Worm (Caenorhabditis elegans): Measurements from ENCODE around the gene C34F11.1.

Gene C34F11.1

DNA sequence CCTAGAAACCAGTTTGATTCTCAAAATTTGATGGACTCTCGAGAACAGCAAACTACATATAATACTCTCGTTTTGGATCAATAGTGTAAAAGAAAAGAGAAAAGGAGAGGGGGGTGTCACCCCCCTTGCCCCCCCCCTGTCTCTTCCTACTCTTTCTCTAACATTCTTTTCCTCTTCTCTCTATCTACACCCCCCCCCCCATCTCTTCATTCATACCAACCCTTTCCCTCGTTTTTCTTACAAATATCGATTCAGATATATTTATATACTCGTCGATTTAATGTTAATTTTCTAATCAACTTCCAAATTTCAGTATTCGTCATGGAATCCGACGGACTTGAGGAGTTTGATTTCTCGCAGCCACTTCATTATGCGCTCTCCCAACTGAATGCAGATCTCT, 18.3 kb downstream of the C34F11.1 start, which contains the start of gene EGAP2.1:
TSS of gene EGAP2.1 (plus strand) at position 301 of the 400 bp plus-strand sequence.
- TF ChIP-seq aly-1 (tag; optimal IDR thresholded peaks at IDR 0.05) (no peak), B0310.2 (tag; optimal IDR thresholded peaks at IDR 0.05) (no peak), F13C5.2 (tag; optimal IDR thresholded peaks at IDR 0.05) (no peak), hmbx-1 (tag; optimal IDR thresholded peaks at IDR 0.05) (no peak), scrt-1 (GFP tag; IDR thresholded peaks at IDR 0.05) (no peak), ceh-13 (GFP tag; optimal IDR thresholded peaks at IDR 0.05) (no peak), hmg-4 (GFP tag; optimal IDR thresholded peaks at IDR 0.05) (no peak), tra-4 (tag; optimal IDR thresholded peaks at IDR 0.05) (no peak), hnd-1 (tag; optimal IDR thresholded peaks at IDR 0.05) (no peak), ets-7 (tag; optimal IDR thresholded peaks at IDR 0.05) (no peak)

DNA sequence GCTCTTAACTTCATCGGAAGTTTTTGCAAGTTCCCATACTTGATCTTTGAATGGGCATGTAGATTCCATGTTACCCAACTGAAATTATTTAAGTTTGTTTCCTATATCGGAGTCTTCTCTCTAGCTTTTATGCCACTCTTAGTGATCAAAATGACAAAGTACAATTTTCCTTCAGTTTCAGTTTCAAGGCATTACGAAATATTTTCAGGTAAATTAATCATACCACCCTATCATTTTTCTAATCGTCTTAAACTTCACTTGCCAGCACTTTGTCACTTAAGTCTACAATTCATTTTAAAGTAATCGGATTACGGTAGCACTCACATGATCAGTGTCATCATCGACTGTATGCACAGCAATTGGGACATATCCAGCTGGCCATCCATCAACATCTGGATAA, 22.0 kb downstream of the C34F11.1 start:
- TF ChIP-seq aly-1 (tag; optimal IDR thresholded peaks at IDR 0.05) (no peak), ceh-13 (GFP tag; optimal IDR thresholded peaks at IDR 0.05) (no peak), ama-1 (optimal IDR thresholded peaks at IDR 0.05) (no peak), hmbx-1 (tag; optimal IDR thresholded peaks at IDR 0.05) (no peak), F13C5.2 (tag; optimal IDR thresholded peaks at IDR 0.05) (no peak), tbx-11 (GFP tag; IDR thresholded peaks at IDR 0.05) (no peak), hmg-4 (GFP tag; optimal IDR thresholded peaks at IDR 0.05) (no peak), tra-4 (tag; optimal IDR thresholded peaks at IDR 0.05) (no peak), flt-1 (GFP tag; IDR thresholded peaks at IDR 0.05) (no peak), pes-1 (GFP tag; IDR thresholded peaks at IDR 0.05) (no peak), tbx-37 (GFP tag; conservative IDR thresholded peaks at IDR 0.05) (no peak), sea-1 (GFP tag; conservative IDR thresholded peaks at IDR 0.05) (no peak), ets-7 (tag; optimal IDR thresholded peaks at IDR 0.05) (no peak), hnd-1 (tag; optimal IDR thresholded peaks at IDR 0.05) (no peak), B0310.2 (tag; optimal IDR thresholded peaks at IDR 0.05) (no peak), ceh-36 (tag; optimal IDR thresholded peaks at IDR 0.05) (no peak), scrt-1 (GFP tag; IDR thresholded peaks at IDR 0.05) (no peak)

DNA sequence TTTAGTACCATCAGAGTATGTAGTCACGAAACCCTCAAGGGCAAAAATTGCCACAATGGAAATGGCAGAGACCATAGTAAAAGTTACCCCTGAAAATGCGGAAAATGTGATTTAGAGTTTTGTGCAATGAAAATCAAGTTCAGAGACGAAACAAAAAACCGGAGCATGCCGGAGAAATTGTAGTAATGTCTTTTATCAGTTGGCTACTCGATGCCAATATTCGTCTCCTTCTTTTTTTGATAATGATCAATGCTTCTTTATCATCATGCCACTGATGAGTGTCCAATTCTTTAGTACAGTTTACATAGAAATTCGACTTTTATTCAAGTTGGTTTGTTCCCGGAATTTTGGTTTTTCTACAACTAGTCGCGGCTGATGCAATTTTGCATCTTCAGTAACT, 23.0 kb downstream of the C34F11.1 start, which contains the start of gene pho-1:
TSS of gene pho-1 (minus strand) at position 89 of the 400 bp plus-strand sequence.
- TF ChIP-seq flt-1 (GFP tag; IDR thresholded peaks at IDR 0.05) (no peak), tbx-11 (GFP tag; IDR thresholded peaks at IDR 0.05) (no peak), ets-7 (tag; optimal IDR thresholded peaks at IDR 0.05) (no peak), ceh-13 (GFP tag; optimal IDR thresholded peaks at IDR 0.05) (no peak), F13C5.2 (tag; optimal IDR thresholded peaks at IDR 0.05) (no peak), ama-1 (optimal IDR thresholded peaks at IDR 0.05) (no peak), hnd-1 (tag; optimal IDR thresholded peaks at IDR 0.05) (no peak), tra-4 (tag; optimal IDR thresholded peaks at IDR 0.05) (no peak), sea-1 (GFP tag; conservative IDR thresholded peaks at IDR 0.05) (no peak), tbx-37 (GFP tag; conservative IDR thresholded peaks at IDR 0.05) (no peak), aly-1 (tag; optimal IDR thresholded peaks at IDR 0.05) (no peak), hmbx-1 (tag; optimal IDR thresholded peaks at IDR 0.05) (no peak), scrt-1 (GFP tag; IDR thresholded peaks at IDR 0.05) (no peak), hmg-4 (GFP tag; optimal IDR thresholded peaks at IDR 0.05) (no peak), ceh-36 (tag; optimal IDR thresholded peaks at IDR 0.05) (no peak)

DNA sequence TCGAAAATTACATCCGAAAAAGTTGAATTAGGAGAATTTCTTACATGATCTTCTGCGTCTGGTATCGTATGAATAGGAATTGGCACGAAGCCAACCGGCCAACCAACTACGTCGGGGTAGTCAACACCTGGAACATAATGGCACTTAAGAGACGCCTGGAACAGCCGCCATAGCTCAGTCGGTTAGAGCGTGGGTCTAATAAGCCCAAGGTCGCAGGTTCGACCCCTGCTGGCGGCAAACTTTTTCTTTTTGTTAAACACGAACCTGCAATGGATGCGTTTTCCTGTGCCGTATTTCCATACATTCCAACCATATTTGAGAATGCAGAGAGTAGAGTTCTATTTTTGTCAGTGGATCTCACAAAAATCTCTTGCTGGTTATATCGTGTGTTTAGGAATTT, 24.9 kb downstream of the C34F11.1 start:
- TF ChIP-seq scrt-1 (GFP tag; IDR thresholded peaks at IDR 0.05) (peak; percentile 61; the same call in 1 of the 2 replicates), pes-1 (GFP tag; IDR thresholded peaks at IDR 0.05) (no peak), hmg-4 (GFP tag; optimal IDR thresholded peaks at IDR 0.05) (no peak), hnd-1 (tag; optimal IDR thresholded peaks at IDR 0.05) (no peak), hmbx-1 (tag; optimal IDR thresholded peaks at IDR 0.05) (no peak), flt-1 (GFP tag; IDR thresholded peaks at IDR 0.05) (0 out of 2 replicates have a peak, but pooled peaks have one; percentile 10), ama-1 (optimal IDR thresholded peaks at IDR 0.05) (no peak), tbx-11 (GFP tag; IDR thresholded peaks at IDR 0.05) (0 out of 2 replicates have a peak, but pooled peaks have one; percentile 43), B0310.2 (tag; optimal IDR thresholded peaks at IDR 0.05) (no peak), aly-1 (tag; optimal IDR thresholded peaks at IDR 0.05) (no peak), tra-4 (tag; optimal IDR thresholded peaks at IDR 0.05) (no peak), sea-1 (GFP tag; conservative IDR thresholded peaks at IDR 0.05) (no peak), tbx-37 (GFP tag; conservative IDR thresholded peaks at IDR 0.05) (no peak), ceh-36 (tag; optimal IDR thresholded peaks at IDR 0.05) (no peak)

DNA sequence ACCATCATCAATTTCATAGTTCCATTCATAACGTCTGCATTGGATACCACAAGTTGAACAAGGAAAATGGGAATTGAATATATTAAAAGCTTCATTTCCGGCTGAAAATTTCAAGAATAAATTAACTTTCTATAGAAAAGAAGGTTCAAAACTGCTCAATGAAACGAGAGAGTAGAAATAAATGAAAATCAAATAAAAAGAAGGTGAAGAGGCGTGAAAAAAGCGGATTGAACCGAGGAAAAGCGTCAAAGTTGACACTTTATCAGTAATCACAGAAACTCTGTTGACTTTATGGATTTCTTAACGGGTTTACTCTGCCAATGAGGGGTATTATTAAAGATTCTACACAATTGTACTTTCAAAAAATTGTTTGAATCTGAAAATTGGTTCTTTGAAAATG, 25.6 kb downstream of the C34F11.1 start, which contains the start of gene pho-4:
TSS of gene pho-4 (minus strand) at position 101 of the 400 bp plus-strand sequence.
- no peak for TF ChIP-seq hnd-1 (tag; optimal IDR thresholded peaks at IDR 0.05)
- TF ChIP-seq tra-4 (tag; optimal IDR thresholded peaks at IDR 0.05) = no peak
- no peak for TF ChIP-seq scrt-1 (GFP tag; IDR thresholded peaks at IDR 0.05)
- TF ChIP-seq tbx-37 (GFP tag; conservative IDR thresholded peaks at IDR 0.05) = no peak
- no peak for TF ChIP-seq ets-7 (tag; optimal IDR thresholded peaks at IDR 0.05)
- TF ChIP-seq pes-1 (GFP tag; IDR thresholded peaks at IDR 0.05) = no peak
- no peak for TF ChIP-seq sea-1 (GFP tag; conservative IDR thresholded peaks at IDR 0.05)
- no peak for TF ChIP-seq ceh-36 (tag; optimal IDR thresholded peaks at IDR 0.05)
- no peak for TF ChIP-seq hmg-4 (GFP tag; optimal IDR thresholded peaks at IDR 0.05)
- TF ChIP-seq flt-1 (GFP tag; IDR thresholded peaks at IDR 0.05) = no peak
- TF ChIP-seq aly-1 (tag; optimal IDR thresholded peaks at IDR 0.05) = no peak
- TF ChIP-seq F13C5.2 (tag; optimal IDR thresholded peaks at IDR 0.05) = no peak
- TF ChIP-seq tbx-11 (GFP tag; IDR thresholded peaks at IDR 0.05) = no peak
- TF ChIP-seq ama-1 (optimal IDR thresholded peaks at IDR 0.05) = no peak
- TF ChIP-seq B0310.2 (tag; optimal IDR thresholded peaks at IDR 0.05) = no peak
- no peak for TF ChIP-seq hmbx-1 (tag; optimal IDR thresholded peaks at IDR 0.05)
- TF ChIP-seq ceh-13 (GFP tag; optimal IDR thresholded peaks at IDR 0.05) = no peak

DNA sequence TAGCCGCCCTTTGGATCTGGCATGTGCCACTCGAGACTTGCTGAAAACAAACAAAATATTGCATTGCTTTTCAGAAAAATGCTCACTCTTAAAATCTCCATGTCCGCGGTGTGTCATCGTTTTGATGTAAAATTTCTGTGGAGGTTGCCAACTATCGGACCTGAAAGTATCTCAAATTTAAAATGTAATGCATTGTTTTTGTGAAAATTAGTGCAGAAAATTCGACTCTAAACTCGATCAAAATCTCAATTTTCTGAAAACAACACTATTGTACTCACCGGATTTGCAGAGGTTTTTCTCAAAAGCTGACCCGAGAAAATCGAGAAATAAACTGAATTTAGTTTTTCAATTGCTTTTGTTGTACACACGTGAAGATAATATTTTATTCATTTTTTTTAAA, 28.8 kb downstream of the C34F11.1 start, which contains the start of gene T16D1.1:
TSS of gene T16D1.1 (minus strand) at position 101 of the 400 bp plus-strand sequence.
- no peak for TF ChIP-seq F13C5.2 (tag; optimal IDR thresholded peaks at IDR 0.05)
- TF ChIP-seq sea-1 (GFP tag; conservative IDR thresholded peaks at IDR 0.05) = no peak
- TF ChIP-seq tbx-11 (GFP tag; IDR thresholded peaks at IDR 0.05) = no peak
- no peak for TF ChIP-seq tbx-37 (GFP tag; conservative IDR thresholded peaks at IDR 0.05)
- no peak for TF ChIP-seq ceh-36 (tag; optimal IDR thresholded peaks at IDR 0.05)
- no peak for TF ChIP-seq ets-7 (tag; optimal IDR thresholded peaks at IDR 0.05)
- no peak for TF ChIP-seq hmg-4 (GFP tag; optimal IDR thresholded peaks at IDR 0.05)
- no peak for TF ChIP-seq hmbx-1 (tag; optimal IDR thresholded peaks at IDR 0.05)
- no peak for TF ChIP-seq ceh-13 (GFP tag; optimal IDR thresholded peaks at IDR 0.05)

DNA sequence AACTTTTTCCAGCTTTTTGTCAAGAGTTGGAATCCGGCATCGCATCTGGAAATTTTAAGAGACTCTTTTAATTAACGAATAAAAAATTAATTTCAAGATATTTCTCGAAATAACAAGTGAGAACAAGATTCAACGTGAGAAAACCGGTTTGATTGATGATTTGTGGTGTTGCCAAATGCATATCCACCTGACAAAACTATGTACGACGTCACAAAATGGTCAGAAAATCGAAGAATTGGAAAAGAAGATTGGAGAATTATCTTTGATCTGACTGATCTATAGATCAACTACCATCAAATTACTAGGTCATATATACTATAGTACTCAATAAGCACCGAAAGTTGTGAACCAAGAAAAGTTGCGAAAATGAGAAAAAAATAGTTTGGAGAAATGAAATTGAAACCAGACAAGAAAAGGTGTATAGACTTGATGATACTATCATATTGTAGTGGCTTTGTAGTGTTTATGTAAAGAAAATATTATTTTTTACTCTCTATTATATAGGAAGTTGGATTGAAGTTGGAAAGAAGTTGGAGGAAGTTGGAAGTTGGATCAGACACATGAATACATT, 34.1 kb downstream of the C34F11.1 start, which contains the start of gene ptr-6:
TSS of gene ptr-6 (minus strand) at position 47 of the 571 bp plus-strand sequence.
- TF ChIP-seq sea-1 (GFP tag; conservative IDR thresholded peaks at IDR 0.05) (no peak), ama-1 (optimal IDR thresholded peaks at IDR 0.05) (no peak), B0310.2 (tag; optimal IDR thresholded peaks at IDR 0.05) (no peak), pes-1 (GFP tag; IDR thresholded peaks at IDR 0.05) (no peak), ceh-36 (tag; optimal IDR thresholded peaks at IDR 0.05) (no peak), hmg-4 (GFP tag; optimal IDR thresholded peaks at IDR 0.05) (no peak), hmbx-1 (tag; optimal IDR thresholded peaks at IDR 0.05) (no peak)

Data from whole organism, early embryonic.